Fruit fly (Drosophila melanogaster) whole organism, embryonic: ENCODE results near the gene Aps.

Experiments
- Adf1 ChIP-seq: fragments of 200-800 bp; sonication (Bioruptor generic); IDR thresholded peaks from 2 replicates; pipeline ENCODE4 v1.3.6; 2022; ENCODE audit warnings: missing biosample characterization, missing genetic modification characterization
- CG10147 ChIP-seq: fragments of 200-800 bp; sonication (Bioruptor generic); optimal IDR thresholded peaks from 2 replicates; lab custom pipeline; 2019; ENCODE audit warnings: missing biosample characterization, mild to moderate bottlenecking, missing genetic modification characterization, moderate library complexity
- CG10654 ChIP-seq: fragments of 200-800 bp; sonication (Bioruptor generic); optimal IDR thresholded peaks from 2 replicates; lab custom pipeline; 2016; ENCODE audit warnings: missing biosample characterization, missing genetic modification characterization
- CG10979 ChIP-seq: fragments of 200-800 bp; sonication (Bioruptor generic); optimal IDR thresholded peaks from 2 replicates; lab custom pipeline; 2018; ENCODE audit warnings: missing biosample characterization, mild to moderate bottlenecking, missing genetic modification characterization, moderate library complexity
- CG11093 ChIP-seq: fragments of 200-800 bp; sonication (Bioruptor generic); IDR thresholded peaks from 3 replicates; pipeline ENCODE4 v1.3.6; 2022; ENCODE audit warnings: missing biosample characterization, missing genetic modification characterization
- CG11504 ChIP-seq: fragments of 200-800 bp; sonication (Bioruptor generic); optimal IDR thresholded peaks from 3 replicates; lab custom pipeline; 2019; ENCODE audit warnings: missing biosample characterization, mild to moderate bottlenecking, missing genetic modification characterization, moderate library complexity
- CG12071 ChIP-seq: fragments of 200-800 bp; sonication (Bioruptor generic); optimal IDR thresholded peaks from 3 replicates; lab custom pipeline; 2018; ENCODE audit warnings: missing biosample characterization, mild to moderate bottlenecking, missing genetic modification characterization
- CG12219 ChIP-seq: fragments of 200-800 bp; sonication (Bioruptor generic); optimal IDR thresholded peaks from 3 replicates; lab custom pipeline; 2018; ENCODE audit warnings: missing biosample characterization, mild to moderate bottlenecking, missing genetic modification characterization
- CG12236 ChIP-seq: fragments of 200-800 bp; sonication (Bioruptor generic); optimal IDR thresholded peaks from 2 replicates; lab custom pipeline; 2016; ENCODE audit warnings: missing biosample characterization, missing genetic modification characterization
- CG12299 ChIP-seq: fragments of 200-800 bp; sonication (Bioruptor generic); optimal IDR thresholded peaks from 2 replicates; lab custom pipeline; 2018; ENCODE audit warnings: missing biosample characterization, mild to moderate bottlenecking, missing genetic modification characterization
- CG13287 ChIP-seq: fragments of 200-800 bp; sonication (Bioruptor generic); IDR thresholded peaks from 2 replicates; pipeline ENCODE4 v1.3.6; 2022; ENCODE audit warnings: missing biosample characterization, missing genetic modification characterization; ENCODE audit not compliant: partially characterized antibody
- CG17385 ChIP-seq: fragments of 200-800 bp; sonication (Bioruptor generic); optimal IDR thresholded peaks from 3 replicates; lab custom pipeline; 2018; ENCODE audit warnings: missing biosample characterization, mild to moderate bottlenecking, missing genetic modification characterization
- CG18619 ChIP-seq: fragments of 200-800 bp; sonication (Bioruptor generic); optimal IDR thresholded peaks from 3 replicates; lab custom pipeline; 2017; ENCODE audit warnings: missing biosample characterization, mild to moderate bottlenecking, missing genetic modification characterization
- CG31441 ChIP-seq: fragments of 200-800 bp; sonication (Bioruptor generic); IDR thresholded peaks from 2 replicates; pipeline ENCODE4 v1.3.6; 2022; ENCODE audit warnings: missing biosample characterization, missing genetic modification characterization
- CG3407 ChIP-seq: fragments of 200-800 bp; sonication (Bioruptor generic); optimal IDR thresholded peaks from 2 replicates; lab custom pipeline; 2018; ENCODE audit warnings: missing biosample characterization, mild to moderate bottlenecking, missing genetic modification characterization
- CG6813 ChIP-seq: fragments of 200-800 bp; sonication (Bioruptor generic); optimal IDR thresholded peaks from 2 replicates; lab custom pipeline; 2017; ENCODE audit warnings: missing biosample characterization, missing genetic modification characterization, mild to moderate bottlenecking, moderate library complexity, missing genetic modification reagents
- CG8281 ChIP-seq: fragments of 200-800 bp; sonication (Bioruptor generic); optimal IDR thresholded peaks from 2 replicates; lab custom pipeline; 2018; ENCODE audit warnings: missing biosample characterization, mild to moderate bottlenecking, missing genetic modification characterization, moderate library complexity
- CG8290 ChIP-seq, 3 experiments: fragments of 200-800 bp; sonication (Bioruptor generic); optimal IDR thresholded peaks; 2 replicates each; lab custom pipeline; 2016 to 2019; ENCODE audit warnings: missing biosample characterization in 3 of 3, missing genetic modification characterization in 3 of 3, mild to moderate bottlenecking in 2 of 3, moderate library complexity in 1 of 3
- CG8924 ChIP-seq: fragments of 200-800 bp; optimal IDR thresholded peaks from 3 replicates; lab custom pipeline; 2019; ENCODE audit warnings: missing biosample characterization, mild to moderate bottlenecking, missing genetic modification characterization, moderate library complexity
- CG9727 ChIP-seq: fragments of 200-800 bp; sonication (Bioruptor generic); optimal IDR thresholded peaks from 3 replicates; lab custom pipeline; 2017; ENCODE audit warnings: missing biosample characterization, mild to moderate bottlenecking, missing genetic modification characterization
- CHES-1-like ChIP-seq: fragments of 200-800 bp; sonication (Bioruptor generic); optimal IDR thresholded peaks from 2 replicates; lab custom pipeline; 2016; ENCODE audit warnings: missing biosample characterization, missing genetic modification characterization
- HHEX ChIP-seq: fragments of 200-800 bp; sonication (Bioruptor generic); optimal IDR thresholded peaks from 3 replicates; lab custom pipeline; 2017; ENCODE audit warnings: missing biosample characterization, mild to moderate bottlenecking, missing genetic modification characterization, missing genetic modification reagents
- HmgZ ChIP-seq: fragments of 200-800 bp; sonication (Bioruptor generic); optimal IDR thresholded peaks from 2 replicates; lab custom pipeline; 2018; ENCODE audit warnings: missing biosample characterization, mild to moderate bottlenecking, missing genetic modification characterization
- Hr39 ChIP-seq: fragments of >200 bp; optimal IDR thresholded peaks from 2 replicates; lab custom pipeline; 2017
- Kr ChIP-seq: fragments of 200-800 bp; sonication (Bioruptor generic); optimal IDR thresholded peaks from 2 replicates; lab custom pipeline; 2017; ENCODE audit warnings: missing biosample characterization, mild to moderate bottlenecking, missing genetic modification characterization
- Lim3 ChIP-seq: fragments of 200-800 bp; sonication (Bioruptor generic); IDR thresholded peaks from 2 replicates; pipeline ENCODE4 v1.3.6; 2022; ENCODE audit warnings: missing biosample characterization, missing genetic modification characterization
- Max ChIP-seq: fragments of 200-800 bp; sonication (Bioruptor generic); optimal IDR thresholded peaks from 2 replicates; lab custom pipeline; 2016; ENCODE audit warnings: missing biosample characterization, mild to moderate bottlenecking, missing genetic modification characterization
- Med ChIP-seq: fragments of 200-800 bp; sonication (Bioruptor generic); peaks from one replicate; lab custom pipeline; 2016; ENCODE audit warnings: missing biosample characterization, missing genetic modification characterization, mild to moderate bottlenecking, inconsistent platforms, moderate library complexity
- PHDP ChIP-seq: fragments of 200-800 bp; sonication (Bioruptor generic); optimal IDR thresholded peaks from 3 replicates; lab custom pipeline; 2018; ENCODE audit warnings: missing biosample characterization, mild to moderate bottlenecking, missing genetic modification characterization, moderate library complexity
- Pdp1 ChIP-seq, 2 experiments: fragments of 200-800 bp; sonication (Bioruptor generic); optimal IDR thresholded peaks; 3 replicates each; lab custom pipeline; 2016; ENCODE audit warnings: missing biosample characterization in 2 of 2, missing genetic modification characterization in 2 of 2, mild to moderate bottlenecking in 1 of 2, moderate library complexity in 1 of 2
- chm ChIP-seq: fragments of 200-800 bp; sonication (Bioruptor generic); IDR thresholded peaks from 2 replicates; pipeline ENCODE4 v1.3.6; 2022; ENCODE audit warnings: missing biosample characterization, missing genetic modification characterization
- ci ChIP-seq: fragments of 200-800 bp; sonication (Bioruptor generic); IDR thresholded peaks from 3 replicates; pipeline ENCODE4 v1.3.6; 2022; ENCODE audit warnings: missing biosample characterization, missing genetic modification characterization
- dm ChIP-seq: fragments of 200-800 bp; sonication (Bioruptor generic); optimal IDR thresholded peaks from 3 replicates; lab custom pipeline; 2016; ENCODE audit warnings: missing biosample characterization, missing genetic modification characterization
- dmrt11E ChIP-seq: fragments of 200-800 bp; sonication (Bioruptor generic); optimal IDR thresholded peaks from 3 replicates; lab custom pipeline; 2018; ENCODE audit warnings: missing biosample characterization, mild to moderate bottlenecking, missing genetic modification characterization, moderate library complexity
- dpn ChIP-seq, 2 experiments: fragments of 200-800 bp; sonication (Bioruptor generic); optimal IDR thresholded peaks; 3 replicates each; lab custom pipeline; 2016; ENCODE audit warnings: missing biosample characterization in 2 of 2, missing genetic modification characterization in 2 of 2
- ewg ChIP-seq: fragments of 200-800 bp; sonication (Bioruptor generic); optimal IDR thresholded peaks from 3 replicates; lab custom pipeline; 2017; ENCODE audit warnings: mild to moderate bottlenecking, missing biosample characterization, missing genetic modification reagents, missing genetic modification characterization
- gem ChIP-seq: fragments of 200-800 bp; sonication (Bioruptor generic); optimal IDR thresholded peaks from 2 replicates; lab custom pipeline; 2019; ENCODE audit warnings: missing biosample characterization, mild to moderate bottlenecking, missing genetic modification characterization, moderate library complexity
- grn ChIP-seq: fragments of 200-800 bp; sonication (Bioruptor generic); optimal IDR thresholded peaks from 3 replicates; lab custom pipeline; 2017; ENCODE audit warnings: missing biosample characterization, missing genetic modification characterization
- gt ChIP-seq: fragments of 200-800 bp; sonication (Bioruptor generic); IDR thresholded peaks from 2 replicates; pipeline ENCODE4 v1.3.6; 2022; ENCODE audit warnings: missing biosample characterization, missing genetic modification characterization
- hb ChIP-seq: fragments of 200-800 bp; sonication (Bioruptor generic); IDR thresholded peaks from 3 replicates; pipeline ENCODE4 v1.3.6; 2022; ENCODE audit warnings: missing biosample characterization, missing genetic modification characterization; ENCODE audit not compliant: partially characterized antibody
- lov ChIP-seq, 2 experiments: fragments of 200-800 bp in 1 of 2; fragments of >200 bp in 1 of 2; sonication (Bioruptor generic) in 1 of 2; IDR thresholded peaks in 1 of 2; optimal IDR thresholded peaks in 1 of 2; 2 replicates in 1 of 2; 3 replicates in 1 of 2; pipeline versions ENCODE4 v1.3.6 to Lab custom; 2017 to 2022; ENCODE audit warnings: missing biosample characterization in 1 of 2, missing genetic modification characterization in 1 of 2
- nmo ChIP-seq: fragments of 200-800 bp; sonication (Bioruptor generic); optimal IDR thresholded peaks from 2 replicates; lab custom pipeline; 2018; ENCODE audit warnings: missing biosample characterization, mild to moderate bottlenecking, missing genetic modification characterization, moderate library complexity
- psq ChIP-seq: fragments of 200-800 bp; sonication (Bioruptor generic); optimal IDR thresholded peaks from 2 replicates; lab custom pipeline; 2017; ENCODE audit warnings: missing biosample characterization, missing genetic modification characterization
- sens ChIP-seq: fragments of 200-800 bp; sonication (Bioruptor generic); peaks from one replicate; lab custom pipeline; 2016; ENCODE audit warnings: missing biosample characterization, missing genetic modification characterization
- sob ChIP-seq: fragments of 200-800 bp; sonication (Bioruptor generic); IDR thresholded peaks from 2 replicates; pipeline ENCODE4 v1.3.6; 2022; ENCODE audit warnings: missing biosample characterization, missing genetic modification characterization
- sqz ChIP-seq: fragments of 200-800 bp; sonication (Bioruptor generic); optimal IDR thresholded peaks from 3 replicates; lab custom pipeline; 2018; ENCODE audit warnings: missing biosample characterization, mild to moderate bottlenecking, missing genetic modification characterization
- ssp ChIP-seq: fragments of 200-800 bp; sonication (Bioruptor generic); IDR thresholded peaks from 2 replicates; pipeline ENCODE4 v1.3.6; 2022; ENCODE audit warnings: missing biosample characterization, missing genetic modification characterization
- trem ChIP-seq: fragments of 200-800 bp; optimal IDR thresholded peaks from 3 replicates; lab custom pipeline; 2019; ENCODE audit warnings: missing biosample characterization, mild to moderate bottlenecking, missing genetic modification characterization, moderate library complexity
- tup ChIP-seq: fragments of 200-800 bp; sonication (Bioruptor generic); optimal IDR thresholded peaks from 2 replicates; lab custom pipeline; 2016; ENCODE audit warnings: missing biosample characterization, mild to moderate bottlenecking, missing genetic modification characterization, moderate library complexity
- twi ChIP-seq: fragments of 200-800 bp; optimal IDR thresholded peaks from 2 replicates; lab custom pipeline; 2019; ENCODE audit warnings: missing biosample characterization, mild to moderate bottlenecking, missing genetic modification characterization, moderate library complexity

The Aps gene

DNA sequence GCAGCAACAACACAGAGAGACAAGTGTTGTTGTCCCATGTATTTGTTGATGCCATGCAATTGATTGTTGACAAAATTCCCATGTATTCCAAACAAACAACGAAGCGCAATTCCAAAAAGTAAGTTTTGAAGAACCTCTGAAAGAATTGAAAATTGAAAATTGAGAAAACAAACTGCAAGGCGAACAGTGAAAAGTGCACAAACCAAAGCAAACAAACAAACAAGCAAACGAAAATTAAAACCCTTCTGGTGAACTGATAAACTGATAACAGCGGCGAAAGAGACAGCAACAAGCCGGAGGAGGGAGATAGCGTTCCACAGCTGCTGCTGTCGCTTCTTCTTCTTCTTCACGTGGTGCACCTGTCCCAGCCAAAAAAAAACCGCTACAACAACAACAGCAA lies 40.4 kb downstream of the Aps start:
- TF ChIP-seq sens (GFP tag; lab: Kevin White, UChicago) = peak; percentile 82
- peak; percentile 15 for TF ChIP-seq CG6813 (GFP tag; lab: Kevin White, UChicago)
- peak; percentile 15 for TF ChIP-seq HHEX (GFP tag; lab: Kevin White, UChicago)
- TF ChIP-seq CG10147 (GFP tag; lab: Kevin White, UChicago) = no peak
- TF ChIP-seq gem (tag; lab: Kevin White, UChicago) = peak; percentile 24
- peak; percentile 2 for TF ChIP-seq twi
- no peak for TF ChIP-seq hb (GFP tag; lab: Robert Waterston, UW)
- no peak for TF ChIP-seq gt (GFP tag; lab: Robert Waterston, UW)
- TF ChIP-seq ci (GFP tag; lab: Robert Waterston, UW) = peak; percentile 51; the same call in 1 of the 3 replicates
- no peak for TF ChIP-seq CG10654 (GFP tag; lab: Kevin White, UChicago)
- TF ChIP-seq chm (GFP tag; lab: Robert Waterston, UW) = peak; percentile 74
- TF ChIP-seq CG12071 (GFP tag; lab: Kevin White, UChicago) = no peak
- peak; percentile 24 for TF ChIP-seq sqz (GFP tag; lab: Kevin White, UChicago)
- peak; percentile 90 for TF ChIP-seq Kr (GFP tag; lab: Kevin White, UChicago)
- no peak for TF ChIP-seq CG8281 (tag; lab: Kevin White, UChicago)
- no peak for TF ChIP-seq lov (optimal IDR thresholded peaks at IDR 0.05; lab: Kevin White, UChicago)
- peak; percentile 39; the same call in 1 of the 3 replicates for TF ChIP-seq lov (GFP tag; IDR thresholded peaks at IDR 0.05; lab: Robert Waterston, UW)
- peak; percentile 26 for TF ChIP-seq dm (GFP tag; lab: Kevin White, UChicago)
- TF ChIP-seq Adf1 (GFP tag; lab: Robert Waterston, UW) = no peak
- peak; percentile 83 for TF ChIP-seq CG17385 (GFP tag; lab: Kevin White, UChicago)
- TF ChIP-seq ssp = no peak
- no peak for TF ChIP-seq CG13287 (GFP tag; lab: Robert Waterston, UW)
- no peak for TF ChIP-seq HmgZ (tag; lab: Kevin White, UChicago)
- peak; percentile 32 for TF ChIP-seq CG3407 (GFP tag; lab: Kevin White, UChicago)
- TF ChIP-seq ewg = no peak
- no peak for TF ChIP-seq PHDP (tag; lab: Kevin White, UChicago)
- TF ChIP-seq grn = peak; percentile 39
- TF ChIP-seq nmo = no peak
- TF ChIP-seq tup (GFP tag; lab: Kevin White, UChicago) = no peak
- peak; percentile 5 for TF ChIP-seq CG11504
- peak; percentile 57 for TF ChIP-seq CG12236 (GFP tag; lab: Kevin White, UChicago)
- peak in 1 of 2 experiments; percentile 13 for TF ChIP-seq Pdp1 (GFP tag; optimal IDR thresholded peaks at IDR 0.05; lab: Kevin White, UChicago)
- TF ChIP-seq CG12219 = peak; percentile 4
- TF ChIP-seq CG10979 = peak; percentile 7
- TF ChIP-seq CHES-1-like (GFP tag; lab: Kevin White, UChicago) = no peak
- TF ChIP-seq dmrt11E = peak; percentile 57
- no peak for TF ChIP-seq Med (GFP tag; lab: Kevin White, UChicago)
- peak; percentile 0 for TF ChIP-seq psq (GFP tag; lab: Kevin White, UChicago)
- TF ChIP-seq CG12299 = peak; percentile 15
- TF ChIP-seq CG31441 (GFP tag; lab: Robert Waterston, UW) = 0 out of 2 replicates have a peak, but pooled peaks have one; percentile 11
- peak; percentile 28 for TF ChIP-seq trem (tag; lab: Kevin White, UChicago)
- TF ChIP-seq dpn (GFP tag; optimal IDR thresholded peaks at IDR 0.05; lab: Kevin White, UChicago) = peak in 1 of 2 experiments; percentile 10
- TF ChIP-seq Max (GFP tag; lab: Kevin White, UChicago) = no peak
- TF ChIP-seq sob (GFP tag; lab: Robert Waterston, UW) = no peak
- TF ChIP-seq Hr39 (lab: Kevin White, UChicago) = no peak
- TF ChIP-seq Lim3 (GFP tag; lab: Robert Waterston, UW) = no peak
- peak; percentile 38 for TF ChIP-seq CG9727 (GFP tag; lab: Kevin White, UChicago)
- TF ChIP-seq CG8924 = peak; percentile 15
- no peak for TF ChIP-seq CG11093 (GFP tag; lab: Robert Waterston, UW)
- peak; percentile 3 for TF ChIP-seq CG8290 (GFP tag; optimal IDR thresholded peaks at IDR 0.05; lab: Kevin White, UChicago)
- no peak for TF ChIP-seq CG8290 (tag; optimal IDR thresholded peaks at IDR 0.05; lab: Kevin White, UChicago)
- no peak for TF ChIP-seq CG18619 (GFP tag; lab: Kevin White, UChicago)
